Worm (Caenorhabditis elegans): Measurements from ENCODE around the gene clec-182.
"Not testable (repeated sequence)": the region's sequence is repeated elsewhere in the genome, so short reads cannot be mapped to it uniquely, and the experiment has no call there.

Gene clec-182

DNA sequence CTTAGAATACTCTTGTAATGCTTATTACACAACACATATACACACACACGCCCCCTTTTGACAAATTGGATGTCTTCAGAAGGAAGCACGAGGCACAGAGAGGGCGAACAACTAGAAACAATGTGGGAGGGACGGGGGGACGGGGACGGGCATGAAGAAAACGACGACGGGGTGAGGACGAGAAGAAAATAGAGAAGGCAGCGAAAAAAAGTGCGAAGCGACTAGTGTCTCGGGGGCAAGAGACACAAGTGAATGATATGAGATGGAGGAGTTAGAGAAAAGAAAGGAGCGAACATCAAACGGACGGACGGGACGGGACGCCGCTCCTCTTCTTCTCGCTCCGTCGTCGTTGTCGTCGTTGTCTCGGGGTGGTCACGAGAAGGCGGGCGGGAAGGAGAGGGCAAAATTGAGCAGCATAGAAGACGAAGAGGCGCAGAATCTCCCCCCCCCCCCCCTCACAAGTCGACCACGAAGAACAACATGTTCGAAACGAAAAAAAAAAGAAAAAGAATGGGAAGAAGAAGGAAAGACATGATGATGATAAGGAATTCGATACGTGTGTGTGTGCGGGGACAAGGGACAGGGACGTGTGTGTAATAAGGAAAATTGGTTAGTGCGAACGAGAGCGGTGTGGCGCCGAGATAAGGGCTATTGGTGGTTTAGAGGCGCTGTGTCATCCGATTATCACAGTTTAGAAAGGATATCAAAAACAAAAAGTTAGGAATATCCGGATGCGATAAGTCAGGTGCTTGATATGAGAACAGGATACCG lies 3.1 kb downstream of the clec-182 start:
- TF ChIP-seq sox-2 (GFP tag; IDR thresholded peaks at IDR 0.05) (no peak), ceh-19 (GFP tag; optimal IDR thresholded peaks at IDR 0.05) (peak; percentile 13), sdc-2 (tag; optimal IDR thresholded peaks at IDR 0.05) (no peak), ceh-18 (tag; optimal IDR thresholded peaks at IDR 0.05) (peak; percentile 30)

ce11 chrIV:8793223-8793622 lies 4.9 kb downstream of the clec-182 start:
- TF ChIP-seq lin-11 (tag; optimal IDR thresholded peaks at IDR 0.05) = no peak
- no peak for TF ChIP-seq dmd-4 (tag; optimal IDR thresholded peaks at IDR 0.05; ENCODE audit: borderline replicate concordance)
- no peak for TF ChIP-seq ets-4 (tag; optimal IDR thresholded peaks at IDR 0.05)
- no peak for TF ChIP-seq nhr-11 (tag; optimal IDR thresholded peaks at IDR 0.05)
- no peak for TF ChIP-seq dve-1 (tag; optimal IDR thresholded peaks at IDR 0.05)
- no peak for TF ChIP-seq unc-3 (GFP tag; conservative IDR thresholded peaks at IDR 0.05)
- TF ChIP-seq unc-3 (tag; optimal IDR thresholded peaks at IDR 0.05) = no peak
- TF ChIP-seq rnt-1 (tag; optimal IDR thresholded peaks at IDR 0.05) = no peak
- TF ChIP-seq odd-2 (tag; optimal IDR thresholded peaks at IDR 0.05) = no peak
- TF ChIP-seq nhr-232 (tag; optimal IDR thresholded peaks at IDR 0.05) = no peak
- no peak for TF ChIP-seq sox-2 (GFP tag; IDR thresholded peaks at IDR 0.05)
- no peak for TF ChIP-seq ref-2 (tag; optimal IDR thresholded peaks at IDR 0.05)

DNA sequence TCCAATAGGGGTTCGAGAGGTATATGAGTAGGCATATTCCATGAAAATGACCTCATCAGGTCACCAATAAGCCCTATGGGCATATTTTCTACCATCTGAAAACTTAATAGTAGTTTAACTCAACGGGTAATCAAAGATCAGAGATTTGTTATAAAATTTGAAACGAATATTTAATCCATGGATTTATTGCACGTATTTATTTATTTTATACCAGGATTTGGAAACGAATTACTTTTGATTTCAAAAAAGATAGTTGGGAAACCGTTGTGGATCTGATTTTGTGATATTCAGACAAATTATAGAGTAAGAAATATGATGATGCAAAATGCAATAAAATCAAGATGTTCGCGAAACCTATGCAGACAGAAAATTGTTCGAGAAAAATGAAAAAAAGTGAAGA lies 5.3 kb downstream of the clec-182 start, which contains the start of gene C33D9.3:
Gene C33D9.3 (minus strand): TSS at position 101 of the 400 bp plus-strand sequence.
- TF ChIP-seq nhr-232 (tag; optimal IDR thresholded peaks at IDR 0.05) (no peak), syd-9 (tag; optimal IDR thresholded peaks at IDR 0.05) (no peak), elt-2 (tag; optimal IDR thresholded peaks at IDR 0.05) (no peak), lim-6 (tag; optimal IDR thresholded peaks at IDR 0.05) (no peak), ets-4 (tag; optimal IDR thresholded peaks at IDR 0.05) (no peak), madf-2 (tag; optimal IDR thresholded peaks at IDR 0.05) (no peak), ceh-18 (tag; optimal IDR thresholded peaks at IDR 0.05) (no peak)

- TF ChIP-seq hlh-8 (tag; optimal IDR thresholded peaks at IDR 0.05) = no peak
- no peak for TF ChIP-seq rnt-1 (tag; optimal IDR thresholded peaks at IDR 0.05)
- no peak for TF ChIP-seq fkh-10 (GFP tag; optimal IDR thresholded peaks at IDR 0.05)
- no peak for TF ChIP-seq zip-5 (tag; optimal IDR thresholded peaks at IDR 0.05)
- no peak for TF ChIP-seq ztf-16 (tag; optimal IDR thresholded peaks at IDR 0.05)
- TF ChIP-seq hlh-6 (tag; optimal IDR thresholded peaks at IDR 0.05) = no peak
- TF ChIP-seq nfya-1 (tag; optimal IDR thresholded peaks at IDR 0.05) = no peak
- TF ChIP-seq K09A11.1 (tag; optimal IDR thresholded peaks at IDR 0.05; ENCODE audit: insufficient read depth) = no peak
- TF ChIP-seq pros-1 (tag; optimal IDR thresholded peaks at IDR 0.05) = no peak
- no peak for TF ChIP-seq T23F11.4 (GFP tag; optimal IDR thresholded peaks at IDR 0.05)
- no peak for TF ChIP-seq F13H6.1 (tag; optimal IDR thresholded peaks at IDR 0.05)
- no peak for TF ChIP-seq lin-11 (tag; optimal IDR thresholded peaks at IDR 0.05)
- no peak for TF ChIP-seq ref-2 (tag; optimal IDR thresholded peaks at IDR 0.05)
- no peak for TF ChIP-seq hlh-15 (tag; optimal IDR thresholded peaks at IDR 0.05)
- no peak for TF ChIP-seq unc-55 (GFP tag; optimal IDR thresholded peaks at IDR 0.05)
- TF ChIP-seq dve-1 (tag; optimal IDR thresholded peaks at IDR 0.05) = no peak
- TF ChIP-seq sox-4 (tag; optimal IDR thresholded peaks at IDR 0.05) = no peak
- no peak for TF ChIP-seq elt-2 (tag; optimal IDR thresholded peaks at IDR 0.05)
These were observed 8.0 kb downstream of the clec-182 start, which contains the start of gene sru-35 for ce11 chrIV:8790144-8790543. sru-35 (minus strand) TSS chrIV:8790244.

ce11 chrIV:8788048-8788447 lies 10.1 kb downstream of the clec-182 start, which contains the start of gene C33D9.10:
C33D9.10 (minus strand) TSS chrIV:8788148.
- TF ChIP-seq zip-5 (tag; optimal IDR thresholded peaks at IDR 0.05); ceh-24 (tag; optimal IDR thresholded peaks at IDR 0.05); T23F11.4 (GFP tag; optimal IDR thresholded peaks at IDR 0.05): not testable (repeated sequence)
